Worm (Caenorhabditis elegans) whole organism, young adult: ENCODE data around the gene hmit-1.1.

Experiments
- B0035.1 ChIP-seq: sonication (generic microtip); optimal IDR thresholded peaks from 2 replicates; lab custom pipeline; 2016; ENCODE audit warnings: missing genetic modification characterization, mild to moderate bottlenecking, missing compliant biosample characterization, missing genotype, missing genetic modification reagents
- C06A6.2 ChIP-seq: fragments of 200-800 bp; sonication (Bioruptor generic); conservative IDR thresholded peaks from 2 replicates; pipeline ENCODE4 v1.3.6; 2022; ENCODE audit warnings: missing genetic modification characterization, missing compliant biosample characterization
- F10E7.11 ChIP-seq: sonication (generic microtip); optimal IDR thresholded peaks from 2 replicates; lab custom pipeline; 2017; ENCODE audit warnings: mild to moderate bottlenecking, missing genetic modification characterization, moderate library complexity, missing compliant biosample characterization
- F37B4.10 ChIP-seq: fragments of 200-800 bp; sonication (Bioruptor generic); IDR thresholded peaks from 2 replicates; pipeline ENCODE4 v1.3.6; 2022; ENCODE audit warnings: missing genetic modification characterization, missing compliant biosample characterization
- F55B11.4 ChIP-seq: sonication (generic microtip); optimal IDR thresholded peaks from 2 replicates; lab custom pipeline; 2016; ENCODE audit warnings: missing compliant biosample characterization, missing genetic modification characterization, borderline replicate concordance; ENCODE audit not compliant: insufficient read depth
- K12H6.12 ChIP-seq: fragments of 200-800 bp; sonication (Bioruptor generic); optimal IDR thresholded peaks from 2 replicates; lab custom pipeline; 2018; ENCODE audit warnings: mild to moderate bottlenecking, missing genetic modification characterization, missing compliant biosample characterization
- Y53F4B.3 ChIP-seq: fragments of 200-800 bp; sonication (Bioruptor generic); IDR thresholded peaks from 2 replicates; pipeline ENCODE4 v1.3.6; 2022; ENCODE audit warnings: missing genetic modification reagents, missing genetic modification characterization, missing compliant biosample characterization
- Y67H2A.10 ChIP-seq: fragments of 200-800 bp; sonication (Bioruptor generic); conservative IDR thresholded peaks from 2 replicates; pipeline ENCODE4 v1.3.6; 2022; ENCODE audit warnings: missing genetic modification reagents, missing genetic modification characterization, missing compliant biosample characterization
- athp-1 ChIP-seq: sonication (generic microtip); optimal IDR thresholded peaks from 2 replicates; lab custom pipeline; 2017; ENCODE audit warnings: mild to moderate bottlenecking, missing genetic modification characterization, missing compliant biosample characterization
- attf-5 ChIP-seq: fragments of 200-800 bp; sonication (Bioruptor generic); optimal IDR thresholded peaks from 2 replicates; lab custom pipeline; 2018; ENCODE audit warnings: mild to moderate bottlenecking, missing genetic modification characterization, missing compliant biosample characterization
- bed-1 ChIP-seq: fragments of 200-800 bp; sonication (Bioruptor generic); IDR thresholded peaks from 2 replicates; pipeline ENCODE4 v1.3.6; 2022; ENCODE audit warnings: missing genetic modification reagents, missing genetic modification characterization, missing compliant biosample characterization
- ccch-3 ChIP-seq: fragments of 200-800 bp; sonication (Bioruptor generic); optimal IDR thresholded peaks from 2 replicates; lab custom pipeline; 2018; ENCODE audit warnings: mild to moderate bottlenecking, missing genetic modification characterization, missing compliant biosample characterization
- cebp-1 ChIP-seq, 2 experiments: fragments of 200-800 bp in 1 of 2; sonication (Bioruptor generic) in 1 of 2; sonication (generic microtip) in 1 of 2; IDR thresholded peaks in 1 of 2; optimal IDR thresholded peaks in 1 of 2; 2 replicates each; pipeline versions ENCODE4 v1.3.6 to Lab custom; 2017 to 2022; ENCODE audit warnings: missing compliant biosample characterization in 2 of 2, missing genetic modification characterization in 2 of 2, mild to moderate bottlenecking in 1 of 2, missing genetic modification reagents in 1 of 2, moderate library complexity in 1 of 2
- ceh-100 ChIP-seq: fragments of 200-800 bp; sonication (Bioruptor generic); IDR thresholded peaks from 2 replicates; pipeline ENCODE4 v1.3.6; 2022; ENCODE audit warnings: missing genetic modification reagents, missing genetic modification characterization, missing compliant biosample characterization
- ceh-27 ChIP-seq: fragments of 200-800 bp; sonication (Bioruptor generic); optimal IDR thresholded peaks from 2 replicates; lab custom pipeline; 2018; ENCODE audit warnings: mild to moderate bottlenecking, missing genetic modification characterization, moderate library complexity, missing compliant biosample characterization
- ceh-40 ChIP-seq: fragments of 200-800 bp; sonication (Bioruptor generic); IDR thresholded peaks from 2 replicates; pipeline ENCODE4 v1.3.6; 2022; ENCODE audit warnings: missing genetic modification characterization, missing compliant biosample characterization
- egrh-3 ChIP-seq: fragments of 200-800 bp; sonication (Bioruptor generic); IDR thresholded peaks from 2 replicates; pipeline ENCODE4 v1.3.6; 2022; ENCODE audit warnings: missing genetic modification reagents, missing genetic modification characterization, missing compliant biosample characterization
- him-1 ChIP-seq: sonication (generic microtip); optimal IDR thresholded peaks from 2 replicates; lab custom pipeline; 2016; ENCODE audit warnings: missing genotype, missing genetic modification reagents, missing genetic modification characterization, missing compliant biosample characterization
- hrde-1 ChIP-seq: sonication (generic microtip); optimal IDR thresholded peaks from 2 replicates; lab custom pipeline; 2016; ENCODE audit warnings: missing genetic modification characterization, mild to moderate bottlenecking, missing compliant biosample characterization, moderate library complexity, missing genotype, missing genetic modification reagents, borderline replicate concordance
- lin-35 ChIP-seq, 3 experiments: fragments of 150-350 bp in 2 of 3; sonication (generic microtip) in 1 of 3; optimal IDR thresholded peaks; 2 replicates each; lab custom pipeline; 2014 to 2018; ENCODE audit warnings: missing biosample characterization in 3 of 3, missing genetic modification characterization in 3 of 3, missing genetic modification reagents in 3 of 3
- lsl-1 ChIP-seq: fragments of 200-800 bp; sonication (Bioruptor generic); optimal IDR thresholded peaks from 2 replicates; lab custom pipeline; 2018; ENCODE audit warnings: mild to moderate bottlenecking, missing genetic modification characterization, moderate library complexity, missing compliant biosample characterization
- madf-8 ChIP-seq: fragments of 200-800 bp; sonication (Bioruptor generic); conservative IDR thresholded peaks from 2 replicates; pipeline ENCODE4 v1.3.6; 2022; ENCODE audit warnings: missing genetic modification reagents, missing genetic modification characterization, missing compliant biosample characterization
- mcd-1 ChIP-seq: fragments of 200-800 bp; sonication (Bioruptor generic); IDR thresholded peaks from 2 replicates; pipeline ENCODE4 v1.3.6; 2022; ENCODE audit warnings: missing genetic modification reagents, missing genetic modification characterization, missing compliant biosample characterization
- mxl-1 ChIP-seq: sonication (generic microtip); optimal IDR thresholded peaks from 2 replicates; lab custom pipeline; 2016; ENCODE audit warnings: missing genetic modification characterization, missing compliant biosample characterization
- nfyb-1 ChIP-seq: fragments of 200-800 bp; sonication (Bioruptor generic); IDR thresholded peaks from 2 replicates; pipeline ENCODE4 v1.3.6; 2022; ENCODE audit warnings: missing genetic modification reagents, missing genetic modification characterization, missing compliant biosample characterization
- pha-4 ChIP-seq: fragments of 150-350 bp; sonication (generic microtip); optimal IDR thresholded peaks from 2 replicates; lab custom pipeline; 2014; ENCODE audit warnings: missing biosample characterization, missing genetic modification reagents, missing genetic modification characterization
- rcor-1 ChIP-seq: fragments of 200-800 bp; sonication (Bioruptor generic); IDR thresholded peaks from 2 replicates; pipeline ENCODE4 v1.3.6; 2022; ENCODE audit warnings: missing genetic modification reagents, missing genetic modification characterization, missing compliant biosample characterization
- snpc-1.3 ChIP-seq: sonication (generic microtip); optimal IDR thresholded peaks from 2 replicates; lab custom pipeline; 2017; ENCODE audit warnings: missing genetic modification characterization, mild to moderate bottlenecking, missing compliant biosample characterization, antibody characterized with exemption, moderate library complexity, missing genotype, missing genetic modification reagents; ENCODE audit not compliant: insufficient read depth
- tbp1 ChIP-seq: fragments of 200-800 bp; sonication (Bioruptor generic); optimal IDR thresholded peaks from 2 replicates; lab custom pipeline; 2018; ENCODE audit warnings: mild to moderate bottlenecking, missing genetic modification characterization, missing compliant biosample characterization
- zfh-2 ChIP-seq: fragments of 200-800 bp; sonication (Bioruptor generic); conservative IDR thresholded peaks from 2 replicates; pipeline ENCODE4 v1.3.6; 2022; ENCODE audit warnings: missing genetic modification reagents, missing genetic modification characterization, missing compliant biosample characterization
- ztf-18 ChIP-seq: sonication (generic microtip); optimal IDR thresholded peaks from 2 replicates; lab custom pipeline; 2016; ENCODE audit warnings: missing genotype, mild to moderate bottlenecking, missing genetic modification characterization, missing compliant biosample characterization
- ztf-3 ChIP-seq: fragments of 200-800 bp; sonication (Bioruptor generic); optimal IDR thresholded peaks from 2 replicates; lab custom pipeline; 2018; ENCODE audit warnings: mild to moderate bottlenecking, missing genetic modification characterization, missing compliant biosample characterization
- ztf-6 ChIP-seq: fragments of 200-800 bp; sonication (Bioruptor generic); IDR thresholded peaks from 2 replicates; pipeline ENCODE4 v1.3.6; 2022; ENCODE audit warnings: missing genetic modification reagents, missing genetic modification characterization, missing compliant biosample characterization

Gene hmit-1.1

DNA sequence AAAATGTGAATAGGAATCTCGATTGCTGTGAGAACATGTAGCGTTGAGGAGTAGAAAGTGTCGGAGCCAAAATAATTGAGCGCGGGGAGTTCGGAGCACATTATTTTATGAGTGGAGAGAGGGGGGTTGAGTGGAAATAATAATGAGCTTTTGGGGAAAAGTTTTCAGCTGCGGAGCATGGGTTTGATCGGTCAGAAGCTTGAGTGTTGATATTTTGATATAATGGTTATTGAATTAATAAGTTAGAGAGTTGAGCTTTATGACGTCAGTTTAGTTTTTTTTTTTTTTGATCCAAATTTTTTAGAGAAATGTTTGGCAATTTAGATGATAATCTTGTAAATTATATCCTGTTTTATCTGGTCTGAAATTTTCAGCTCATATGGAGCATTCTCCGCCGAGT, 36.4 kb upstream of the hmit-1.1 start, which contains the start of gene srh-178:
srh-178 (minus strand) TSS at position 101 of the 400 bp plus-strand sequence.
- no peak for TF ChIP-seq tbp1 (GFP tag; lab: Kevin White, UChicago)
- TF ChIP-seq lsl-1 = no peak
- TF ChIP-seq lin-35 (GFP tag; optimal IDR thresholded peaks at IDR 0.05; lab: Kevin White, UChicago) = no peak
- no peak for TF ChIP-seq Y53F4B.3
- TF ChIP-seq, all 124 proteins: peak for 0

DNA sequence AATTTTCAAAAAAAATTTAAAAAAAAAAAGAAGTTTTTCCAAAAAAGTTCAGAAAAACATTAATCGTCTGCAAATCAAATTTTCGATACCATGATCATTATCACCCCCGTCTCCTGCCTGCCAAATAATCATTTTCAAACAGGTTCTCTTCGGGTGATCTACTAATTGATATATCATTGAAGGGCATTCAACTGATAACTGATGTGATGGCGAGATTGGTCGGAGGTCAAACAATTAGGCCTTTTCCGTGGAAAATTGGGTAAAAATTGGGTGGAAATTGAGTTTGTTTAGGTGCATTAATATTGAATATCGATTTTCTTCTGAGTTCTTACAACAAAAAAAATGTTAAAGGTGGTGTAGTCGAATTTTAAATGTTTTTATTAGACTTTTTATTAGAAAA, 29.4 kb upstream of the hmit-1.1 start, which contains the start of gene Y51A2D.18:
Y51A2D.18 (minus strand) TSS at position 101 of the 400 bp plus-strand sequence.
- no peak for TF ChIP-seq ceh-100 (GFP tag; lab: Robert Waterston, UW)
- no peak for TF ChIP-seq madf-8 (GFP tag; lab: Robert Waterston, UW)
- TF ChIP-seq bed-1 (GFP tag; lab: Robert Waterston, UW) = no peak
- no peak for TF ChIP-seq snpc-1.3 (tag; lab: Kevin White, UChicago)
- no peak for TF ChIP-seq him-1 (tag; lab: Kevin White, UChicago)
- no peak for TF ChIP-seq ccch-3
- no peak for TF ChIP-seq F37B4.10 (GFP tag; lab: Robert Waterston, UW)
- no peak for TF ChIP-seq pha-4 (tag; lab: Kevin White, UChicago)
- TF ChIP-seq, all 124 proteins: peak for 0

DNA sequence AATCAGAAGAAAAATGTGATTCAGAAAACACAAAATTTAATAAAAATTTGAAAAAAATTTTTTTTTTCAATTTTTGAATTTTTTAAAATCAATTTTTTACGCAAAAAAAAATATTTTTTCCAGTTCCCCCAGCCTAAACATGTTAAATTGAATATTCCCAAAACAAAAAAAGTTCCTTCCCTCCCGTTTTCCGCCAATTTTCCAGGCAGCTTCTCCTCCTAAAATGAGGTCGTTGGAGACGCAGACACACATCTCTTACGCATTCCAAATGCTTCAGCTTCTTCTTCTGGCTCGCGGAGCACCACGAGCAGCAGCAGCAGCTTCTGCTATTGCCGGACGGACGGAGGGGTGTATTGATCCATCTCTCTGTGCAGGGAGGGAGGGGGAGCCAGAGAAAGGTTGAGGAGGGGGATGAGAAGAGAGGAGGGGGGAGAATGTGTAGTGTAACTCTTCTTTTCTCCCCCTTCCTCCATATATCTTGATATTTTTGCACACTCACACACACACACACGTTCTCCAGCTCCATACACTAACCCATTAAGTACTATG, 26.2 kb upstream of the hmit-1.1 start:
- TF ChIP-seq zfh-2 (peak; percentile 95), mcd-1 (GFP tag; lab: Robert Waterston, UW) (peak; percentile 44; the same call in 1 of the 2 replicates), K12H6.12 (tag; lab: Kevin White, UChicago) (peak; percentile 90), rcor-1 (no peak), ceh-100 (GFP tag; lab: Robert Waterston, UW) (no peak), cebp-1 (GFP tag; IDR thresholded peaks at IDR 0.05; lab: Robert Waterston, UW) (no peak), cebp-1 (tag; optimal IDR thresholded peaks at IDR 0.05; lab: Kevin White, UChicago) (peak; percentile 31), B0035.1 (no peak), ceh-27 (GFP tag; lab: Kevin White, UChicago) (peak; percentile 35), Y67H2A.10 (no peak), athp-1 (no peak), nfyb-1 (no peak), lin-35 (GFP tag; optimal IDR thresholded peaks at IDR 0.05; lab: Kevin White, UChicago) (peak in 1 of 3 experiments; percentile 47), mxl-1 (tag; lab: Kevin White, UChicago) (no peak), ztf-3 (GFP tag; lab: Kevin White, UChicago) (no peak), egrh-3 (GFP tag; lab: Robert Waterston, UW) (peak; percentile 84), F55B11.4 (tag; lab: Kevin White, UChicago) (no peak), attf-5 (GFP tag; lab: Kevin White, UChicago) (peak; percentile 4)

DNA sequence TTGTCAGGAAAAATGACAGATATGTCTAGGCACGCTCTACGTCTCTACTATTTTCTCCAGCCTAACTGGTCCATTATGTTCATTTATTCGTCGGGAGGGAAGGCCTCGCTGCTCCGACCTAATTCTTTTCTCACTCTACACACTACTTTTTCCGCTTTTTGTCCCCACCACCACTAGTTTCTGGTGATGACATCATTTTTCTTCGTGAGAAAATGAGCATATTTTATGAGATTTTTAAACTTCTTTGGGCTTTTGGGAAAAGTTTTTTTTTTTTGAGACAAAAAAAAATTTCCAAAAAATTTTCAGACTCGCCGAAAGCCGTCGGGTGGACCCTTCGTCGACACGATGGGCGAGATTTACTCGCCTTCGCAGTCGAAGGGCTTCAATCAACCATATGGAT, 24.6 kb upstream of the hmit-1.1 start, which contains the start of gene slo-1:
slo-1 (plus strand) TSS at position 301 of the 400 bp plus-strand sequence.
- TF ChIP-seq zfh-2 (no peak), F10E7.11 (no peak), athp-1 (no peak), tbp1 (GFP tag; lab: Kevin White, UChicago) (no peak), F37B4.10 (GFP tag; lab: Robert Waterston, UW) (no peak), ztf-18 (tag; lab: Kevin White, UChicago) (no peak), C06A6.2 (no peak), ztf-3 (GFP tag; lab: Kevin White, UChicago) (no peak), ceh-40 (GFP tag; lab: Robert Waterston, UW) (no peak), hrde-1 (tag; lab: Kevin White, UChicago) (no peak), ztf-6 (GFP tag; lab: Robert Waterston, UW) (no peak)
